Fruit fly (Drosophila melanogaster): Measurements from ENCODE around the gene Nepl19.

Gene Nepl19

dm6 chr3R:28888561-28889426 lies 8.9 kb upstream of the Nepl19 start (continued):
- TF ChIP-seq CG8281 (tag; optimal IDR thresholded peaks at IDR 0.05): peak; percentile 58
- TF ChIP-seq psq (GFP tag; optimal IDR thresholded peaks at IDR 0.05): no peak
- TF ChIP-seq HLH54F (GFP tag; optimal IDR thresholded peaks at IDR 0.05): peak; percentile 91
- no peak for TF ChIP-seq hth (optimal IDR thresholded peaks at IDR 0.05)
- TF ChIP-seq CG6813 (GFP tag; optimal IDR thresholded peaks at IDR 0.05): peak; percentile 62
- no peak for TF ChIP-seq Opbp (GFP tag; IDR thresholded peaks at IDR 0.05; ENCODE audit: partially characterized antibody)
- TF ChIP-seq D (optimal IDR thresholded peaks at IDR 0.05): no peak
- peak; percentile 64 for TF ChIP-seq D (GFP tag; optimal IDR thresholded peaks at IDR 0.05)
- TF ChIP-seq Stat92E (GFP tag; optimal IDR thresholded peaks at IDR 0.05): no peak
- peak; percentile 84 for TF ChIP-seq slbo (GFP tag; IDR thresholded peaks at IDR 0.05)
- TF ChIP-seq CG9932 (GFP tag; IDR thresholded peaks at IDR 0.05): peak; percentile 86
- TF ChIP-seq bbx (GFP tag; IDR thresholded peaks at IDR 0.05; ENCODE audit: partially characterized antibody): no peak
- peak; percentile 62 for TF ChIP-seq CG12236 (GFP tag; optimal IDR thresholded peaks at IDR 0.05)
- no peak for TF ChIP-seq Doc3 (GFP tag; IDR thresholded peaks at IDR 0.05; ENCODE audit: partially characterized antibody)
- peak; percentile 72 for TF ChIP-seq NC2β (GFP tag; optimal IDR thresholded peaks at IDR 0.05)
- peak; percentile 64 for TF ChIP-seq D19A (tag; optimal IDR thresholded peaks at IDR 0.05)
- peak; percentile 71 for TF ChIP-seq Blimp-1 (GFP tag; optimal IDR thresholded peaks at IDR 0.05)
- TF ChIP-seq MTF-1 (GFP tag; optimal IDR thresholded peaks at IDR 0.05; ENCODE audit: borderline replicate concordance): peak; percentile 58
- peak; percentile 73 for TF ChIP-seq en (GFP tag; optimal IDR thresholded peaks at IDR 0.05)
- peak; percentile 43 for TF ChIP-seq ftz-f1 (GFP tag; optimal IDR thresholded peaks at IDR 0.05)
- TF ChIP-seq CG4360 (GFP tag; IDR thresholded peaks at IDR 0.05): peak; percentile 92
- TF ChIP-seq CG8478 (optimal IDR thresholded peaks at IDR 0.05): peak; percentile 88
- TF ChIP-seq CG4820 (GFP tag; optimal IDR thresholded peaks at IDR 0.05): peak; percentile 75
- TF ChIP-seq CG7963 (GFP tag; IDR thresholded peaks at IDR 0.05; ENCODE audit: partially characterized antibody): no peak
- TF ChIP-seq Doc2 (GFP tag; IDR thresholded peaks at IDR 0.05): no peak
- TF ChIP-seq CG14667 (GFP tag; IDR thresholded peaks at IDR 0.05): peak; percentile 64
- peak; percentile 89 for TF ChIP-seq dpn (GFP tag; optimal IDR thresholded peaks at IDR 0.05)
- TF ChIP-seq slou (GFP tag; optimal IDR thresholded peaks at IDR 0.05): peak; percentile 53
- peak; percentile 77 for TF ChIP-seq CG33213 (GFP tag; optimal IDR thresholded peaks at IDR 0.05)
- TF ChIP-seq Usf (GFP tag; optimal IDR thresholded peaks at IDR 0.05): peak; percentile 43
- TF ChIP-seq Gsc (GFP tag; IDR thresholded peaks at IDR 0.05): no peak
- peak; percentile 71 for TF ChIP-seq cwo (GFP tag; optimal IDR thresholded peaks at IDR 0.05)
- peak; percentile 66 for TF ChIP-seq az2 (GFP tag; optimal IDR thresholded peaks at IDR 0.05)
- TF ChIP-seq CG5953 (GFP tag; IDR thresholded peaks at IDR 0.05): no peak
- TF ChIP-seq ab (GFP tag; optimal IDR thresholded peaks at IDR 0.05): peak; percentile 55
- TF ChIP-seq CG9817 (tag; optimal IDR thresholded peaks at IDR 0.05): peak; percentile 88
- TF ChIP-seq CG10321 (GFP tag; IDR thresholded peaks at IDR 0.05): no peak
- TF ChIP-seq CG11085 (GFP tag; IDR thresholded peaks at IDR 0.05): peak; percentile 53; the same call in 1 of the 2 replicates
- TF ChIP-seq bigmax (GFP tag; optimal IDR thresholded peaks at IDR 0.05): no peak
- peak; percentile 51; the same call in 1 of the 3 replicates for TF ChIP-seq CG2199 (GFP tag; IDR thresholded peaks at IDR 0.05)
- peak; percentile 34 for TF ChIP-seq pfk (GFP tag; optimal IDR thresholded peaks at IDR 0.05)
- TF ChIP-seq rib (GFP tag; IDR thresholded peaks at IDR 0.05): no peak; the same call in 1 of the 2 replicates
- peak; percentile 49 for TF ChIP-seq Oaz (GFP tag; IDR thresholded peaks at IDR 0.05)
- no peak for TF ChIP-seq CG11696 (GFP tag; IDR thresholded peaks at IDR 0.05)
- TF ChIP-seq CG11093 (GFP tag; IDR thresholded peaks at IDR 0.05): peak; percentile 63; the same call in 1 of the 3 replicates
- no peak for TF ChIP-seq CG42726 (GFP tag; IDR thresholded peaks at IDR 0.05; ENCODE audit: partially characterized antibody)
- TF ChIP-seq crp (GFP tag; optimal IDR thresholded peaks at IDR 0.05): peak in 1 of 2 experiments; percentile 83
- peak; percentile 74 for TF ChIP-seq dm (GFP tag; optimal IDR thresholded peaks at IDR 0.05)
- peak; percentile 79 for TF ChIP-seq Mad (GFP tag; optimal IDR thresholded peaks at IDR 0.05)

Measured in whole organism, embryonic.